Fruit fly (Drosophila melanogaster): ENCODE results near the gene CtsL3.

CtsL3 gene

dm6 chr3R:5998235-5998666 lies 28.8 kb downstream of the CtsL3 start (continued):
- peak; percentile 19 for TF ChIP-seq ATbp (GFP tag; optimal IDR thresholded peaks at IDR 0.05)
- no peak for TF ChIP-seq CG11560 (tag; IDR thresholded peaks at IDR 0.05)
- TF ChIP-seq CG10543 (GFP tag; optimal IDR thresholded peaks at IDR 0.05): no peak
- TF ChIP-seq Opbp (GFP tag; IDR thresholded peaks at IDR 0.05; ENCODE audit: partially characterized antibody): no peak
- peak; percentile 64 for TF ChIP-seq Ssrp (tag; optimal IDR thresholded peaks at IDR 0.05)
- no peak for TF ChIP-seq ken (GFP tag; IDR thresholded peaks at IDR 0.05)
- no peak for TF ChIP-seq CG6791 (GFP tag; IDR thresholded peaks at IDR 0.05; ENCODE audit: partially characterized antibody)
- no peak for TF ChIP-seq dimm (GFP tag; IDR thresholded peaks at IDR 0.05)
- TF ChIP-seq CG12071 (GFP tag; optimal IDR thresholded peaks at IDR 0.05): peak; percentile 37
- peak; percentile 44 for TF ChIP-seq Hmr (GFP tag; optimal IDR thresholded peaks at IDR 0.05)
- TF ChIP-seq CG12942 (GFP tag; optimal IDR thresholded peaks at IDR 0.05): no peak
- no peak for TF ChIP-seq CG1792 (GFP tag; optimal IDR thresholded peaks at IDR 0.05)
- no peak for TF ChIP-seq rib (GFP tag; IDR thresholded peaks at IDR 0.05)
- peak in 1 of 2 experiments; percentile 76 for TF ChIP-seq Hr51 (GFP tag; optimal IDR thresholded peaks at IDR 0.05)
- peak; percentile 58 for TF ChIP-seq CG8924 (tag; optimal IDR thresholded peaks at IDR 0.05)
- TF ChIP-seq E2f1 (GFP tag; IDR thresholded peaks at IDR 0.05): 0 out of 2 replicates have a peak, but pooled peaks have one; percentile 18
- no peak for TF ChIP-seq CkIIα-i1 (GFP tag; IDR thresholded peaks at IDR 0.05)
- TF ChIP-seq CG43689 (GFP tag; IDR thresholded peaks at IDR 0.05): no peak
- no peak for TF ChIP-seq CG2199 (GFP tag; IDR thresholded peaks at IDR 0.05)
- TF ChIP-seq tap (tag; optimal IDR thresholded peaks at IDR 0.05): peak; percentile 5
- TF ChIP-seq Dek (tag; optimal IDR thresholded peaks at IDR 0.05): no peak
- no peak for TF ChIP-seq knrl (GFP tag; IDR thresholded peaks at IDR 0.05; ENCODE audit: partially characterized antibody)
- TF ChIP-seq peb (GFP tag; IDR thresholded peaks at IDR 0.05): no peak
- TF ChIP-seq Ets97D (GFP tag; optimal IDR thresholded peaks at IDR 0.05): no peak
- TF ChIP-seq Vsx1 (GFP tag; optimal IDR thresholded peaks at IDR 0.05): no peak
- TF ChIP-seq CG13424 (tag; optimal IDR thresholded peaks at IDR 0.05): peak; percentile 65
- no peak for TF ChIP-seq br (optimal IDR thresholded peaks at IDR 0.05)
- peak; percentile 61 for TF ChIP-seq CG7556 (GFP tag; optimal IDR thresholded peaks at IDR 0.05)
- TF ChIP-seq BEAF-32 (GFP tag; optimal IDR thresholded peaks at IDR 0.05): no peak
- no peak for TF ChIP-seq CG9932 (GFP tag; IDR thresholded peaks at IDR 0.05)
- no peak for TF ChIP-seq CG15601 (tag; optimal IDR thresholded peaks at IDR 0.05)
- TF ChIP-seq cwo (GFP tag; optimal IDR thresholded peaks at IDR 0.05): peak; percentile 50
- no peak for TF ChIP-seq CG14667 (GFP tag; IDR thresholded peaks at IDR 0.05)
- peak; percentile 6 for TF ChIP-seq dmrt11E (tag; optimal IDR thresholded peaks at IDR 0.05)
- TF ChIP-seq en (GFP tag; optimal IDR thresholded peaks at IDR 0.05): no peak
- 0 out of 2 replicates have a peak, but pooled peaks have one; percentile 23 for TF ChIP-seq H2.0 (GFP tag; IDR thresholded peaks at IDR 0.05)
- peak; percentile 75 for TF ChIP-seq dmrt99B (tag; optimal IDR thresholded peaks at IDR 0.05)
- TF ChIP-seq dpn (GFP tag; optimal IDR thresholded peaks at IDR 0.05): peak; percentile 34 to 53
- TF ChIP-seq emc (GFP tag; optimal IDR thresholded peaks at IDR 0.05): no peak
- no peak for TF ChIP-seq inv (GFP tag; IDR thresholded peaks at IDR 0.05; ENCODE audit: partially characterized antibody)
- no peak for TF ChIP-seq CG34422 (GFP tag; IDR thresholded peaks at IDR 0.05)
- TF ChIP-seq fd96Cb (tag; optimal IDR thresholded peaks at IDR 0.05): peak; percentile 61
- peak; percentile 9 for TF ChIP-seq CG30431 (GFP tag; optimal IDR thresholded peaks at IDR 0.05)
- TF ChIP-seq dm (GFP tag; optimal IDR thresholded peaks at IDR 0.05): no peak
- no peak for TF ChIP-seq NFAT (GFP tag; IDR thresholded peaks at IDR 0.05)
- TF ChIP-seq Fer2 (tag; optimal IDR thresholded peaks at IDR 0.05): no peak
- peak; percentile 7 for TF ChIP-seq shn (GFP tag; optimal IDR thresholded peaks at IDR 0.05)
- TF ChIP-seq Doc3 (GFP tag; IDR thresholded peaks at IDR 0.05; ENCODE audit: partially characterized antibody): no peak
- TF ChIP-seq CG16779 (GFP tag; IDR thresholded peaks at IDR 0.05): no peak
- TF ChIP-seq CG9727 (GFP tag; optimal IDR thresholded peaks at IDR 0.05): peak; percentile 62
- TF ChIP-seq nau (GFP tag; optimal IDR thresholded peaks at IDR 0.05): no peak

Data from whole organism, embryonic.